Worm (Caenorhabditis elegans) whole organism, young adult: ENCODE data around the gene srx-43.

ENCODE experiments used
- C06A6.2 ChIP-seq: fragments of 200-800 bp; sonication (Bioruptor generic); conservative IDR thresholded peaks from 2 replicates; pipeline ENCODE4 v1.3.6; 2022; ENCODE audit warnings: missing genetic modification characterization, missing compliant biosample characterization
- K11D2.4 ChIP-seq: fragments of 200-800 bp; sonication (Bioruptor generic); IDR thresholded peaks from 2 replicates; pipeline ENCODE4 v1.3.6; 2022; ENCODE audit warnings: missing genetic modification reagents, missing genetic modification characterization, missing compliant biosample characterization
- Y67H2A.10 ChIP-seq: fragments of 200-800 bp; sonication (Bioruptor generic); conservative IDR thresholded peaks from 2 replicates; pipeline ENCODE4 v1.3.6; 2022; ENCODE audit warnings: missing genetic modification reagents, missing genetic modification characterization, missing compliant biosample characterization
- Y95B8A.8 ChIP-seq: fragments of 200-800 bp; sonication (Bioruptor generic); IDR thresholded peaks from 2 replicates; pipeline ENCODE4 v1.3.6; 2022; ENCODE audit warnings: missing genetic modification reagents, missing genetic modification characterization, missing compliant biosample characterization
- ceh-40 ChIP-seq: fragments of 200-800 bp; sonication (Bioruptor generic); IDR thresholded peaks from 2 replicates; pipeline ENCODE4 v1.3.6; 2022; ENCODE audit warnings: missing genetic modification characterization, missing compliant biosample characterization
- ets-4 ChIP-seq: fragments of 200-800 bp; sonication (Bioruptor generic); optimal IDR thresholded peaks from 2 replicates; lab custom pipeline; 2018; ENCODE audit warnings: mild to moderate bottlenecking, missing genetic modification characterization, missing compliant biosample characterization
- rpc-1 ChIP-seq, 2 experiments: fragments of 150-350 bp in 1 of 2; sonication (generic microtip) in 1 of 2; optimal IDR thresholded peaks; 2 replicates each; lab custom pipeline; 2014 to 2018; ENCODE audit warnings: missing biosample characterization in 1 of 2, missing genetic modification characterization in 1 of 2, missing genetic modification reagents in 1 of 2, missing genotype in 1 of 2
- snpc-4 ChIP-seq, 5 experiments: fragments of 150-350 bp in 1 of 5; sonication (generic microtip) in 4 of 5; optimal IDR thresholded peaks; 2 replicates each; lab custom pipeline; 2014 to 2018; ENCODE audit warnings: missing genetic modification characterization in 5 of 5, missing biosample characterization in 3 of 5, antibody characterized with exemption in 2 of 5, mild to moderate bottlenecking in 2 of 5, missing compliant biosample characterization in 2 of 5, missing genotype in 2 of 5, moderate library complexity in 2 of 5, missing genetic modification reagents in 1 of 5
- sptf-2 ChIP-seq: fragments of 200-800 bp; sonication (Bioruptor generic); optimal IDR thresholded peaks from 2 replicates; lab custom pipeline; 2018; ENCODE audit warnings: mild to moderate bottlenecking, missing genetic modification characterization, missing compliant biosample characterization
- zfh-2 ChIP-seq: fragments of 200-800 bp; sonication (Bioruptor generic); conservative IDR thresholded peaks from 2 replicates; pipeline ENCODE4 v1.3.6; 2022; ENCODE audit warnings: missing genetic modification reagents, missing genetic modification characterization, missing compliant biosample characterization

- no peak for TF ChIP-seq Y67H2A.10 (GFP tag; lab: Robert Waterston, UW)
- no peak for TF ChIP-seq sptf-2 (GFP tag; lab: Kevin White, UChicago)
- no peak for TF ChIP-seq K11D2.4 (GFP tag; lab: Robert Waterston, UW)
- TF ChIP-seq zfh-2 (GFP tag; lab: Robert Waterston, UW), result no peak
- TF ChIP-seq C06A6.2 (GFP tag; lab: Robert Waterston, UW), result no peak
- TF ChIP-seq Y95B8A.8, result no peak
- TF ChIP-seq rpc-1 (optimal IDR thresholded peaks at IDR 0.05; lab: Kevin White, UChicago), result no peak
- TF ChIP-seq rpc-1 (tag; optimal IDR thresholded peaks at IDR 0.05; lab: Kevin White, UChicago), result no peak
- TF ChIP-seq ceh-40, result no peak
- TF ChIP-seq snpc-4 (GFP tag; optimal IDR thresholded peaks at IDR 0.05; lab: Kevin White, UChicago), result no peak
- TF ChIP-seq snpc-4 (tag; optimal IDR thresholded peaks at IDR 0.05; lab: Kevin White, UChicago), result no peak
- no peak for TF ChIP-seq ets-4
These were observed 2.1 kb upstream of the srx-43 start, which contains the start of gene str-232 for ce11 chrV:16015652-16016051.
